Worm (Caenorhabditis elegans): Measurements from ENCODE around the gene rab-1.

The rab-1 gene

ce11 chrV:1243011-1243410 lies 20.8 kb downstream of the rab-1 start:
- TF ChIP-seq hlh-1 (tag; optimal IDR thresholded peaks at IDR 0.05) (peak; percentile 41), unc-120 (tag; optimal IDR thresholded peaks at IDR 0.05; ENCODE audit: poor library complexity, severe bottlenecking) (no peak)

- TF ChIP-seq ztf-11 (tag; optimal IDR thresholded peaks at IDR 0.05) (no peak), nhr-28 (tag; optimal IDR thresholded peaks at IDR 0.05) (no peak), mep-1 (tag; optimal IDR thresholded peaks at IDR 0.05) (no peak), nhr-2 (tag; optimal IDR thresholded peaks at IDR 0.05) (no peak), unc-120 (tag; optimal IDR thresholded peaks at IDR 0.05; ENCODE audit: poor library complexity, severe bottlenecking) (no peak), ham-2 (GFP tag; optimal IDR thresholded peaks at IDR 0.05) (peak; percentile 19), snpc-4 (tag; optimal IDR thresholded peaks at IDR 0.05) (no peak)
Measured at ce11 chrV:1242432-1242831, 21.4 kb downstream of the rab-1 start.

- TF ChIP-seq unc-62 (GFP tag; optimal IDR thresholded peaks at IDR 0.05) = peak; percentile 72
- peak; percentile 24 for TF ChIP-seq mep-1 (tag; optimal IDR thresholded peaks at IDR 0.05)
- TF ChIP-seq unc-120 (tag; optimal IDR thresholded peaks at IDR 0.05; ENCODE audit: poor library complexity, severe bottlenecking) = peak; percentile 6
- no peak for TF ChIP-seq blmp-1 (tag; optimal IDR thresholded peaks at IDR 0.05)
- TF ChIP-seq snpc-4 (tag; optimal IDR thresholded peaks at IDR 0.05) = no peak
- TF ChIP-seq ham-2 (GFP tag; optimal IDR thresholded peaks at IDR 0.05) = peak; percentile 43
- peak; percentile 26 for TF ChIP-seq M03D4.4 (tag; optimal IDR thresholded peaks at IDR 0.05)
- TF ChIP-seq nhr-237 (tag; optimal IDR thresholded peaks at IDR 0.05) = no peak
Measured at ce11 chrV:1236333-1237068, 27.3 kb downstream of the rab-1 start.

- TF ChIP-seq bed-3 (GFP tag; optimal IDR thresholded peaks at IDR 0.05) (no peak), ceh-83 (GFP tag; optimal IDR thresholded peaks at IDR 0.05) (no peak), sem-2 (GFP tag; optimal IDR thresholded peaks at IDR 0.05) (no peak), lsy-2 (tag; optimal IDR thresholded peaks at IDR 0.05) (no peak), flh-1 (GFP tag; optimal IDR thresholded peaks at IDR 0.05) (no peak), nhr-2 (tag; optimal IDR thresholded peaks at IDR 0.05) (no peak), mep-1 (tag; optimal IDR thresholded peaks at IDR 0.05) (no peak), lin-13 (tag; optimal IDR thresholded peaks at IDR 0.05) (no peak), nhr-28 (tag; optimal IDR thresholded peaks at IDR 0.05) (no peak), mls-2 (tag; optimal IDR thresholded peaks at IDR 0.05) (no peak), snpc-4 (tag; optimal IDR thresholded peaks at IDR 0.05) (no peak)
Measured at ce11 chrV:1235355-1235754, 28.4 kb downstream of the rab-1 start, which contains the start of gene madd-2. TSS of gene madd-2 (minus strand) at chrV:1235455.

ce11 chrV:1232574-1232973 lies 31.2 kb downstream of the rab-1 start:
- TF ChIP-seq blmp-1 (tag; optimal IDR thresholded peaks at IDR 0.05) = no peak
- TF ChIP-seq ztf-11 (tag; optimal IDR thresholded peaks at IDR 0.05) = no peak
- no peak for TF ChIP-seq pha-4 (tag; optimal IDR thresholded peaks at IDR 0.05)
- no peak for TF ChIP-seq nhr-28 (tag; optimal IDR thresholded peaks at IDR 0.05)
- no peak for TF ChIP-seq elt-1 (tag; optimal IDR thresholded peaks at IDR 0.05; ENCODE audit: borderline replicate concordance, insufficient read depth)
- no peak for TF ChIP-seq nhr-76 (tag; optimal IDR thresholded peaks at IDR 0.05)

- no peak for TF ChIP-seq snpc-4 (tag; optimal IDR thresholded peaks at IDR 0.05)
- TF ChIP-seq ceh-39 (tag; optimal IDR thresholded peaks at IDR 0.05) = no peak
- TF ChIP-seq sem-2 (GFP tag; optimal IDR thresholded peaks at IDR 0.05) = peak; percentile 38
- TF ChIP-seq elt-3 (tag; optimal IDR thresholded peaks at IDR 0.05) = no peak
Measured at ce11 chrV:1230540-1230939, 33.2 kb downstream of the rab-1 start.

- TF ChIP-seq tbx-8 (GFP tag; optimal IDR thresholded peaks at IDR 0.05) (no peak), nhr-237 (tag; optimal IDR thresholded peaks at IDR 0.05) (no peak), nhr-2 (tag; optimal IDR thresholded peaks at IDR 0.05) (peak; percentile 74), ham-2 (GFP tag; optimal IDR thresholded peaks at IDR 0.05) (no peak), unc-120 (tag; optimal IDR thresholded peaks at IDR 0.05; ENCODE audit: poor library complexity, severe bottlenecking) (no peak), bed-3 (GFP tag; optimal IDR thresholded peaks at IDR 0.05) (no peak), lin-13 (tag; optimal IDR thresholded peaks at IDR 0.05) (no peak), nhr-12 (tag; optimal IDR thresholded peaks at IDR 0.05) (no peak), flh-1 (GFP tag; optimal IDR thresholded peaks at IDR 0.05) (no peak), hlh-1 (tag; optimal IDR thresholded peaks at IDR 0.05) (peak; percentile 71), drap-1 (GFP tag; optimal IDR thresholded peaks at IDR 0.05) (no peak), M03D4.4 (tag; optimal IDR thresholded peaks at IDR 0.05) (no peak), zip-8 (tag; optimal IDR thresholded peaks at IDR 0.05) (peak; percentile 83), sem-2 (GFP tag; optimal IDR thresholded peaks at IDR 0.05) (no peak), mab-5 (tag; optimal IDR thresholded peaks at IDR 0.05) (no peak), elt-3 (tag; optimal IDR thresholded peaks at IDR 0.05) (no peak), ceh-83 (GFP tag; optimal IDR thresholded peaks at IDR 0.05) (peak; percentile 28), lin-32 (GFP tag; optimal IDR thresholded peaks at IDR 0.05) (no peak), mep-1 (tag; optimal IDR thresholded peaks at IDR 0.05) (no peak), snpc-4 (tag; optimal IDR thresholded peaks at IDR 0.05) (no peak), nhr-28 (tag; optimal IDR thresholded peaks at IDR 0.05) (no peak), blmp-1 (tag; optimal IDR thresholded peaks at IDR 0.05) (no peak), unc-39 (tag; optimal IDR thresholded peaks at IDR 0.05) (no peak), nhr-76 (tag; optimal IDR thresholded peaks at IDR 0.05) (no peak), cnd-1 (tag; optimal IDR thresholded peaks at IDR 0.05) (peak; percentile 68), lsy-2 (tag; optimal IDR thresholded peaks at IDR 0.05) (no peak)
Measured at ce11 chrV:1228884-1229662, 34.7 kb downstream of the rab-1 start.

Measured in whole organism, mixed stage, embryonic.